Fruit fly (Drosophila melanogaster) Kc167 (cell line): ENCODE data around the gene CG4896.

Source experiments
- Myc ChIP-seq: fragments of >200 bp; optimal IDR thresholded peaks from 2 replicates; lab custom pipeline; 2017; ENCODE audit warnings: missing external identifiers
- Sin3A ChIP-seq: fragments of >200 bp; optimal IDR thresholded peaks from 2 replicates; lab custom pipeline; 2018; ENCODE audit warnings: missing external identifiers
- h ChIP-seq: fragments of >200 bp; optimal IDR thresholded peaks from 3 replicates; lab custom pipeline; 2018; ENCODE audit warnings: missing external identifiers
- insv ChIP-seq: fragments of >200 bp; optimal IDR thresholded peaks from 3 replicates; lab custom pipeline; 2018; ENCODE audit warnings: missing external identifiers
- psq ChIP-seq: fragments of >200 bp; optimal IDR thresholded peaks from 2 replicates; lab custom pipeline; 2017; ENCODE audit warnings: missing external identifiers
- ttk ChIP-seq: sonication (Bioruptor generic); optimal IDR thresholded peaks from 2 replicates; lab custom pipeline; 2017; ENCODE audit warnings: missing external identifiers

The CG4896 gene

dm6 chr2L:1183799-1184198 lies 6.3 kb downstream of the CG4896 start, which contains the start of the genes CG5126 and Tgt:
TSS of gene CG5126 (minus strand) at chr2L:1184020.
TSS of gene Tgt (plus strand) at chr2L:1184065.
- TF ChIP-seq psq (lab: Kevin White, UChicago) (no peak), ttk (lab: Kevin White, UChicago) (no peak), Myc (lab: Kevin White, UChicago) (no peak), h (lab: Kevin White, UChicago) (no peak), insv (lab: Kevin White, UChicago) (no peak), Sin3A (lab: Kevin White, UChicago) (no peak)

- TF ChIP-seq ttk (lab: Kevin White, UChicago) (no peak), Sin3A (lab: Kevin White, UChicago) (no peak), insv (lab: Kevin White, UChicago) (no peak), psq (lab: Kevin White, UChicago) (no peak), h (lab: Kevin White, UChicago) (no peak), Myc (lab: Kevin White, UChicago) (no peak)
These were observed 8.4 kb downstream of the CG4896 start, which contains the start of gene CG5001 for dm6 chr2L:1185642-1186497. TSS of gene CG5001 (plus strand) at chr2L:1185757.

dm6 chr2L:1199166-1199565 lies 21.7 kb downstream of the CG4896 start, which contains the start of the genes CG5139 and CG43348:
TSS of gene CG5139 (minus strand) at chr2L:1199266.
TSS of gene CG43348 (plus strand) at chr2L:1199412.
- TF ChIP-seq insv (lab: Kevin White, UChicago), result no peak
- no peak for TF ChIP-seq h (lab: Kevin White, UChicago)
- TF ChIP-seq ttk (lab: Kevin White, UChicago), result no peak
- TF ChIP-seq Myc (lab: Kevin White, UChicago), result no peak
- TF ChIP-seq Sin3A (lab: Kevin White, UChicago), result no peak
- TF ChIP-seq psq (lab: Kevin White, UChicago), result no peak

dm6 chr2L:1199912-1200721 lies 22.6 kb downstream of the CG4896 start, which contains the start of the genes CG43349 and CG5011:
TSS of gene CG43349 (plus strand) at chr2L:1200205.
TSS of gene CG5011 (plus strand) at chr2L:1200671.
- no peak for TF ChIP-seq Myc (lab: Kevin White, UChicago)
- no peak for TF ChIP-seq Sin3A (lab: Kevin White, UChicago)
- TF ChIP-seq h (lab: Kevin White, UChicago), result no peak
- TF ChIP-seq psq (lab: Kevin White, UChicago), result no peak
- TF ChIP-seq ttk (lab: Kevin White, UChicago), result no peak
- TF ChIP-seq insv (lab: Kevin White, UChicago), result no peak

dm6 chr2L:1201396-1201837 lies 23.9 kb downstream of the CG4896 start:
- TF ChIP-seq ttk (lab: Kevin White, UChicago) (no peak), psq (lab: Kevin White, UChicago) (no peak), Sin3A (lab: Kevin White, UChicago) (no peak), h (lab: Kevin White, UChicago) (no peak), Myc (lab: Kevin White, UChicago) (no peak), insv (lab: Kevin White, UChicago) (no peak)

- TF ChIP-seq h (lab: Kevin White, UChicago) (no peak), Myc (lab: Kevin White, UChicago) (no peak), Sin3A (lab: Kevin White, UChicago) (no peak), psq (lab: Kevin White, UChicago) (no peak), insv (lab: Kevin White, UChicago) (no peak), ttk (lab: Kevin White, UChicago) (no peak)
These were observed 25.0 kb downstream of the CG4896 start for dm6 chr2L:1202445-1202844.

dm6 chr2L:1203915-1204314 lies 26.4 kb downstream of the CG4896 start, which contains the start of gene CG14342:
TSS of gene CG14342 (plus strand) at chr2L:1204215.
- TF ChIP-seq h (lab: Kevin White, UChicago), result no peak
- no peak for TF ChIP-seq ttk (lab: Kevin White, UChicago)
- no peak for TF ChIP-seq insv (lab: Kevin White, UChicago)
- no peak for TF ChIP-seq Sin3A (lab: Kevin White, UChicago)
- TF ChIP-seq Myc (lab: Kevin White, UChicago), result no peak

- TF ChIP-seq insv (lab: Kevin White, UChicago) (no peak), Sin3A (lab: Kevin White, UChicago) (no peak), Myc (lab: Kevin White, UChicago) (no peak), psq (lab: Kevin White, UChicago) (no peak), h (lab: Kevin White, UChicago) (no peak), ttk (lab: Kevin White, UChicago) (no peak)
These were observed 29.9 kb downstream of the CG4896 start for dm6 chr2L:1207432-1207831.

dm6 chr2L:1211528-1211927 lies 34.0 kb downstream of the CG4896 start:
- TF ChIP-seq psq (lab: Kevin White, UChicago) (no peak), Myc (lab: Kevin White, UChicago) (no peak), ttk (lab: Kevin White, UChicago) (no peak), insv (lab: Kevin White, UChicago) (no peak), h (lab: Kevin White, UChicago) (no peak), Sin3A (lab: Kevin White, UChicago) (no peak)

dm6 chr2L:1213587-1213986 lies 36.1 kb downstream of the CG4896 start:
- TF ChIP-seq ttk (lab: Kevin White, UChicago) (no peak), psq (lab: Kevin White, UChicago) (no peak), insv (lab: Kevin White, UChicago) (no peak), Myc (lab: Kevin White, UChicago) (no peak), Sin3A (lab: Kevin White, UChicago) (no peak)
